Worm (Caenorhabditis elegans) whole organism, L1 larva: ENCODE results near the gene npp-25.

Experiments used
- C04F5.9 ChIP-seq: sonication (generic microtip); optimal IDR thresholded peaks from 2 replicates; lab custom pipeline; 2016; ENCODE audit warnings: missing genetic modification characterization, missing compliant biosample characterization
- C16A3.4 ChIP-seq: fragments of 150-350 bp; optimal IDR thresholded peaks from 2 replicates; lab custom pipeline; 2014; ENCODE audit warnings: missing biosample characterization, missing genetic modification characterization
- F16B12.6 ChIP-seq: fragments of 150-350 bp; optimal IDR thresholded peaks from 2 replicates; lab custom pipeline; 2014; ENCODE audit warnings: missing biosample characterization, missing genetic modification characterization
- Y116A8C.19 ChIP-seq: sonication (generic microtip); optimal IDR thresholded peaks from 2 replicates; lab custom pipeline; 2016; ENCODE audit warnings: missing compliant biosample characterization, missing genetic modification characterization, borderline replicate concordance
- aha-1 ChIP-seq: fragments of 150-350 bp; optimal IDR thresholded peaks from 2 replicates; lab custom pipeline; 2014; ENCODE audit warnings: missing biosample characterization, missing genetic modification characterization
- ceh-63 ChIP-seq: fragments of 200-800 bp; sonication (Bioruptor generic); optimal IDR thresholded peaks from 2 replicates; lab custom pipeline; 2018; ENCODE audit warnings: mild to moderate bottlenecking, missing genetic modification characterization, missing compliant biosample characterization
- ceh-8 ChIP-seq: fragments of 200-800 bp; sonication (Bioruptor generic); optimal IDR thresholded peaks from 2 replicates; lab custom pipeline; 2018; ENCODE audit warnings: mild to moderate bottlenecking, missing genetic modification characterization, moderate library complexity, missing compliant biosample characterization
- ceh-82 ChIP-seq, 3 experiments: fragments of 150-350 bp in 1 of 3; sonication (generic microtip) in 2 of 3; optimal IDR thresholded peaks; 2 replicates each; lab custom pipeline; 2014 to 2017; ENCODE audit warnings: missing biosample characterization in 3 of 3, missing genetic modification characterization in 3 of 3
- ceh-88 ChIP-seq: fragments of 200-800 bp; sonication (Bioruptor generic); IDR thresholded peaks from 2 replicates; pipeline ENCODE4 v1.3.6; 2022; ENCODE audit warnings: missing genetic modification characterization, missing compliant biosample characterization
- ceh-90 ChIP-seq: sonication (generic microtip); optimal IDR thresholded peaks from 2 replicates; lab custom pipeline; 2016; ENCODE audit warnings: missing genetic modification characterization, missing compliant biosample characterization
- ces-1 ChIP-seq: fragments of 150-350 bp; optimal IDR thresholded peaks from 2 replicates; lab custom pipeline; 2014; ENCODE audit warnings: missing biosample characterization, missing genetic modification reagents, missing genetic modification characterization
- dpl-1 ChIP-seq, 3 experiments: fragments of 150-350 bp in 2 of 3; sonication (generic microtip) in 1 of 3; optimal IDR thresholded peaks; 2 replicates each; lab custom pipeline; 2014 to 2017; ENCODE audit warnings: missing biosample characterization in 3 of 3, missing genetic modification characterization in 3 of 3, missing genetic modification reagents in 3 of 3
- dsc-1 ChIP-seq: sonication (generic microtip); optimal IDR thresholded peaks from 2 replicates; lab custom pipeline; 2016; ENCODE audit warnings: mild to moderate bottlenecking, missing genetic modification characterization, missing compliant biosample characterization
- efl-1 ChIP-seq, 4 experiments: fragments of 150-350 bp; optimal IDR thresholded peaks in 3 of 4; peaks in 1 of 4; 1 replicate in 1 of 4; 2 replicates in 3 of 4; lab custom pipeline; 2014; ENCODE audit warnings: missing biosample characterization in 2 of 4, missing genetic modification characterization in 2 of 4, missing genetic modification reagents in 2 of 4
- egl-13 ChIP-seq: sonication (generic microtip); optimal IDR thresholded peaks from 2 replicates; lab custom pipeline; 2016; ENCODE audit warnings: missing genotype, missing genetic modification reagents, missing genetic modification characterization, missing compliant biosample characterization
- egl-27 ChIP-seq, 2 experiments: fragments of 150-350 bp in 1 of 2; sonication (generic microtip); optimal IDR thresholded peaks; 3 replicates each; lab custom pipeline; 2017 to 2018; ENCODE audit warnings: missing biosample characterization in 2 of 2, missing genetic modification characterization in 2 of 2, missing genetic modification reagents in 2 of 2
- elt-3 ChIP-seq, 6 experiments: fragments of 150-350 bp in 1 of 6; sonication (generic microtip); optimal IDR thresholded peaks; 2 replicates each; lab custom pipeline; 2017 to 2018; ENCODE audit warnings: missing biosample characterization in 6 of 6, missing genetic modification characterization in 6 of 6, inconsistent platforms in 1 of 6
- fkh-10 ChIP-seq: sonication (generic microtip); optimal IDR thresholded peaks from 2 replicates; lab custom pipeline; 2017; ENCODE audit warnings: missing biosample characterization, missing genetic modification reagents, missing genetic modification characterization
- fkh-4 ChIP-seq: sonication (generic microtip); optimal IDR thresholded peaks from 2 replicates; lab custom pipeline; 2016; ENCODE audit warnings: missing compliant biosample characterization, missing genetic modification characterization, borderline replicate concordance
- grh-1 ChIP-seq: fragments of 200-800 bp; sonication (Bioruptor generic); IDR thresholded peaks from 2 replicates; pipeline ENCODE4 v1.3.6; 2022; ENCODE audit warnings: missing genetic modification reagents, missing genetic modification characterization, missing compliant biosample characterization
- hlh-17 ChIP-seq: fragments of 200-800 bp; sonication (Bioruptor generic); optimal IDR thresholded peaks from 2 replicates; lab custom pipeline; 2018; ENCODE audit warnings: missing genetic modification characterization, mild to moderate bottlenecking, missing compliant biosample characterization, moderate library complexity, borderline replicate concordance
- isw-1 ChIP-seq: fragments of 200-800 bp; sonication (Bioruptor generic); IDR thresholded peaks from 2 replicates; pipeline ENCODE4 v1.3.6; 2022; ENCODE audit warnings: missing genetic modification characterization, missing compliant biosample characterization
- jun-1 ChIP-seq: fragments of 150-350 bp; optimal IDR thresholded peaks from 2 replicates; lab custom pipeline; 2014; ENCODE audit warnings: missing biosample characterization, missing genetic modification reagents, missing genetic modification characterization
- lin-35 ChIP-seq, 2 experiments: fragments of 150-350 bp; optimal IDR thresholded peaks; 2 replicates each; lab custom pipeline; 2014; ENCODE audit warnings: missing biosample characterization in 2 of 2, missing genetic modification characterization in 2 of 2, missing genetic modification reagents in 2 of 2
- mab-9 ChIP-seq: fragments of 200-800 bp; sonication (Bioruptor generic); IDR thresholded peaks from 2 replicates; pipeline ENCODE4 v1.3.6; 2022; ENCODE audit warnings: missing genetic modification reagents, missing genetic modification characterization, missing compliant biosample characterization
- mdl-1 ChIP-seq, 2 experiments: fragments of 150-350 bp; optimal IDR thresholded peaks; 2 replicates each; lab custom pipeline; 2014 to 2017; ENCODE audit warnings: missing biosample characterization in 2 of 2, missing genetic modification characterization in 2 of 2, inconsistent platforms in 1 of 2
- nhr-19 ChIP-seq: fragments of 200-800 bp; sonication (Bioruptor generic); conservative IDR thresholded peaks from 2 replicates; pipeline ENCODE4 v1.3.6; 2022; ENCODE audit warnings: missing genetic modification characterization, missing compliant biosample characterization
- nhr-28 ChIP-seq: fragments of 150-350 bp; optimal IDR thresholded peaks from 2 replicates; lab custom pipeline; 2014; ENCODE audit warnings: missing biosample characterization, missing genetic modification characterization
- nhr-77 ChIP-seq: fragments of 150-350 bp; optimal IDR thresholded peaks from 2 replicates; lab custom pipeline; 2014; ENCODE audit warnings: missing biosample characterization, missing genetic modification characterization
- nhr-84 ChIP-seq: sonication (generic microtip); optimal IDR thresholded peaks from 2 replicates; lab custom pipeline; 2017; ENCODE audit warnings: missing biosample characterization, missing genetic modification characterization
- pag-3 ChIP-seq: sonication (generic microtip); optimal IDR thresholded peaks from 2 replicates; lab custom pipeline; 2017; ENCODE audit warnings: missing genetic modification characterization, mild to moderate bottlenecking, missing compliant biosample characterization, antibody characterized with exemption, borderline replicate concordance; ENCODE audit not compliant: insufficient read depth
- pqm-1 ChIP-seq: sonication (generic microtip); optimal IDR thresholded peaks from 3 replicates; lab custom pipeline; 2017; ENCODE audit warnings: missing biosample characterization, missing genetic modification characterization
- skn-1 ChIP-seq: fragments of 150-350 bp; optimal IDR thresholded peaks from 2 replicates; lab custom pipeline; 2014; ENCODE audit warnings: missing biosample characterization, missing genetic modification characterization
- snpc-4 ChIP-seq: fragments of 150-350 bp; optimal IDR thresholded peaks from 2 replicates; lab custom pipeline; 2014; ENCODE audit warnings: missing biosample characterization, missing genetic modification characterization
- snu-23 ChIP-seq: sonication (generic microtip); optimal IDR thresholded peaks from 2 replicates; lab custom pipeline; 2016; ENCODE audit warnings: missing genetic modification characterization, missing compliant biosample characterization
- sox-4 ChIP-seq: sonication (generic microtip); optimal IDR thresholded peaks from 2 replicates; lab custom pipeline; 2016; ENCODE audit warnings: missing genetic modification characterization, missing compliant biosample characterization
- swsn-7 ChIP-seq: sonication (generic microtip); optimal IDR thresholded peaks from 2 replicates; lab custom pipeline; 2016; ENCODE audit warnings: missing genetic modification characterization, missing compliant biosample characterization
- tbx-2 ChIP-seq: sonication (generic microtip); optimal IDR thresholded peaks from 2 replicates; lab custom pipeline; 2016; ENCODE audit warnings: missing genetic modification characterization, missing compliant biosample characterization
- tlp-1 ChIP-seq: fragments of 150-350 bp; optimal IDR thresholded peaks from 2 replicates; lab custom pipeline; 2014; ENCODE audit warnings: missing biosample characterization, missing genetic modification characterization
- unc-86 ChIP-seq: sonication (generic microtip); optimal IDR thresholded peaks from 2 replicates; lab custom pipeline; 2016; ENCODE audit warnings: missing genetic modification characterization, missing compliant biosample characterization
- unc-98 ChIP-seq: fragments of 200-800 bp; sonication (Bioruptor generic); IDR thresholded peaks from 2 replicates; pipeline ENCODE4 v1.3.6; 2022; ENCODE audit warnings: missing genetic modification characterization, missing compliant biosample characterization
- vab-15 ChIP-seq: sonication (generic microtip); optimal IDR thresholded peaks from 2 replicates; lab custom pipeline; 2017; ENCODE audit warnings: missing genotype, mild to moderate bottlenecking, missing genetic modification characterization, missing compliant biosample characterization
- xbp-1 ChIP-seq: sonication (generic microtip); optimal IDR thresholded peaks from 2 replicates; lab custom pipeline; 2016; ENCODE audit warnings: missing genetic modification characterization, missing compliant biosample characterization
- zip-4 ChIP-seq: fragments of 200-800 bp; sonication (Bioruptor generic); optimal IDR thresholded peaks from 2 replicates; lab custom pipeline; 2018; ENCODE audit warnings: mild to moderate bottlenecking, missing genetic modification characterization, moderate library complexity, missing compliant biosample characterization
- ztf-11 ChIP-seq, 2 experiments: sonication (generic microtip); optimal IDR thresholded peaks; 2 replicates each; lab custom pipeline; 2016 to 2017; ENCODE audit warnings: missing genetic modification characterization in 2 of 2, missing biosample characterization in 1 of 2, missing compliant biosample characterization in 1 of 2

Gene npp-25

DNA sequence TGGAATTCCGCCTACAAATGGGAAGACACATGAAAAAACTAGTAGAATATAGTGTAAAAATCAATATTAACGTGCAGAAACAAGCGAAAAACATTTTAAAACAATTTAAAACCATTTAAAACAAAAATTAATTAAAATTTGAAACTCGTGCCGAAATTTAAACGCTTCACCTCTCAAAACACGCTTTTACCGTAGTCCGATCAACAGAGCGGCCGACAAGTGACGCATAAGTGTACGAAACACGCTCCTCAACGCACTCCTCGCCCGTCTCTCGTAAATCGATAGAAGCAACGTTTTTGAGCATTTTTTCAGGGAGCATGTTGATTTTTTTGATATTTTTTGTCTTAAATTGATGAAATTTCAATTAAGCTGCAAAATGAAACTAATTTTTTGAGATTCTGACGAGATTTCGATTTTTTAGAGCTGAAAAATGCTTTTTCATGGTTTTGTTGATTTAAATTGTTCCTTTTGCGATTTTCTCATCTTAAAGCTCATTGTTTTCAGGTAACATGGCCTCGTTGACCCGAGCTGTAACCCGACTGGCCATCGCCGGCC, 20.7 kb downstream of the npp-25 start, which contains the start of gene cox-5A (continued):
- TF ChIP-seq dpl-1 (GFP tag; optimal IDR thresholded peaks at IDR 0.05; lab: Kevin White, UChicago) (peak; percentile 100), jun-1 (tag; lab: Kevin White, UChicago) (peak; percentile 99), tbx-2 (tag; lab: Kevin White, UChicago) (peak; percentile 100), lin-35 (GFP tag; optimal IDR thresholded peaks at IDR 0.05; lab: Kevin White, UChicago) (peak; percentile 100), tlp-1 (no peak), fkh-10 (GFP tag; lab: Kevin White, UChicago) (peak; percentile 98), ceh-63 (GFP tag; lab: Kevin White, UChicago) (peak; percentile 83), ztf-11 (tag; optimal IDR thresholded peaks at IDR 0.05; lab: Kevin White, UChicago) (peak in 1 of 2 experiments; percentile 98), ceh-90 (tag; lab: Kevin White, UChicago) (peak; percentile 70), nhr-84 (tag; lab: Kevin White, UChicago) (peak; percentile 77), unc-98 (GFP tag; lab: Robert Waterston, UW) (peak; percentile 92), zip-4 (GFP tag; lab: Kevin White, UChicago) (peak; percentile 97), mdl-1 (tag; optimal IDR thresholded peaks at IDR 0.05; lab: Kevin White, UChicago) (peak; percentile 64 to 96), xbp-1 (tag; lab: Kevin White, UChicago) (peak; percentile 99), grh-1 (peak; percentile 98), egl-27 (tag; optimal IDR thresholded peaks at IDR 0.05; lab: Kevin White, UChicago) (peak; percentile 60 to 73), ces-1 (GFP tag; lab: Kevin White, UChicago) (no peak), aha-1 (tag; lab: Kevin White, UChicago) (peak; percentile 96), snpc-4 (tag; lab: Kevin White, UChicago) (peak; percentile 94), isw-1 (GFP tag; lab: Robert Waterston, UW) (peak; percentile 99), nhr-77 (peak; percentile 98), C16A3.4 (tag; lab: Kevin White, UChicago) (peak; percentile 100), snu-23 (GFP tag; lab: Kevin White, UChicago) (peak; percentile 100), unc-86 (tag; lab: Kevin White, UChicago) (peak; percentile 100), skn-1 (tag; lab: Kevin White, UChicago) (peak; percentile 93), egl-13 (tag; lab: Kevin White, UChicago) (peak; percentile 99), nhr-28 (tag; lab: Kevin White, UChicago) (peak; percentile 52), swsn-7 (tag; lab: Kevin White, UChicago) (peak; percentile 100), pag-3 (tag; lab: Kevin White, UChicago) (peak; percentile 79), vab-15 (peak; percentile 96), mab-9 (peak; percentile 99), dsc-1 (tag; lab: Kevin White, UChicago) (peak; percentile 100), hlh-17 (GFP tag; lab: Kevin White, UChicago) (peak; percentile 36), ceh-8 (peak; percentile 99), fkh-4 (tag; lab: Kevin White, UChicago) (peak; percentile 95), ceh-88 (GFP tag; lab: Robert Waterston, UW) (peak; percentile 98), efl-1 (optimal IDR thresholded peaks at IDR 0.05; lab: Kevin White, UChicago) (peak; percentile 96 to 100), efl-1 (GFP tag; optimal IDR thresholded peaks at IDR 0.05 in 1 of 2; lab: Kevin White, UChicago) (peak; percentile 100), pqm-1 (peak; percentile 58), elt-3 (tag; optimal IDR thresholded peaks at IDR 0.05; lab: Kevin White, UChicago) (peak in 5 of 6 experiments; percentile 83 to 99 (median 97)), ceh-82 (tag; optimal IDR thresholded peaks at IDR 0.05; lab: Kevin White, UChicago) (peak; percentile 99), F16B12.6 (tag; lab: Kevin White, UChicago) (peak; percentile 81), nhr-19 (GFP tag; lab: Robert Waterston, UW) (peak; percentile 99), C04F5.9 (tag; lab: Kevin White, UChicago) (peak; percentile 96), sox-4 (tag; lab: Kevin White, UChicago) (peak; percentile 98), Y116A8C.19 (tag; lab: Kevin White, UChicago) (peak; percentile 76)
